Worm (Caenorhabditis elegans): Measurements from ENCODE around the gene T18D3.5.

DNA sequence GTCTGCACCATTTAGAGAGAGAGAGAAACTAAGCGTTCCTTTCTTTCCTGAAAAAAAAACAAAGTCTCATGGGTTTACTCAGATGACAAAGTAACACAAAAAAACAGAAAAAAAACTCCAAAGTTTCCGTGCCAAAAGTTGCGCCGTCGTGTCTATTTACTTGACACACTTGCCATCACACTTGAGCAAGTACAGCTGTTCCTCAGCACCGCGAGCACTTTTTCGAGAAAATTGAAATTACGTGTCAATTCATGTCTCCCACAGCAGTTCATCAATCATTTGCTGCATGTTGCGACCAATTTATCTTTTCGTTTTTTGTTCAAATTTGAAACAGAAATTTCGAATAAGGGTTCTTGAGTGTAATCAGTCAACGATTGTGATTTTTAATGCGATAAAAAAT lies 27.1 kb upstream of the T18D3.5 start:
- TF ChIP-seq flt-1 (GFP tag; IDR thresholded peaks at IDR 0.05) = no peak
- TF ChIP-seq T22C8.4 (GFP tag; IDR thresholded peaks at IDR 0.05) = no peak
- TF ChIP-seq tab-1 (GFP tag; IDR thresholded peaks at IDR 0.05) = no peak
- TF ChIP-seq klf-2 (GFP tag; conservative IDR thresholded peaks at IDR 0.05) = no peak
- no peak for TF ChIP-seq cog-1 (tag; optimal IDR thresholded peaks at IDR 0.05)
- no peak for TF ChIP-seq ref-1 (GFP tag; conservative IDR thresholded peaks at IDR 0.05)
- TF ChIP-seq ztf-29 (GFP tag; IDR thresholded peaks at IDR 0.05) = no peak
- TF ChIP-seq ztf-23 (GFP tag; IDR thresholded peaks at IDR 0.05) = no peak

Measured in whole organism, midembryonic.